Fruit fly (Drosophila melanogaster): ENCODE results near the gene CG16711.

CG16711 gene

DNA sequence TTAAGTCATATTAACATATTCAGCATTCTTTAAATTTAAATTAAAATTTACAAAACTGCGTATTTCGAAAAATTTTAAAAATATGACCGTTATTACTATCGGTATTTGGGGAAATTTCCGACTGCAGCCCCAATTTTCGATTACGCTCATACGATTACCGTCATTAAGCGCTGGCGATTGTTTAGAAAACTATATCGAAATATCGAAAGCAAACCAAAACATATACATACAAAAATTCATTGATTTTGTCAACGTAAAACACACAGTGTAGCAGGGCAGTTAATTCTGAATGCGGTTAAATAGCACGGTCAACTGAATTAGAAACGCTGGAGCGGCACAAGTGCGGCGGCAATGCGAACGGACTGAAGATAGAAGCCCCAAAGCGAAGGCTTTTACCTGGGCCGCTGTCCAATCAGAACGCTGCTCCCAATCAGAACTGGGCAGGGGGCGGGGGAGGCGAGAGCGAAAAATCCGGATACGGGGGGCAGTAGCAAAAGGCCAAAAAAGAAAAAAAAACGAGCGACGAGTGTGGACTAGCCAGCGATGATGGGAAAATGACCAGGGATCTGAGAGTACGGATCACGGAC lies at the start of gene CG16711:
TSS of gene CG16711 (plus strand) at position 170 of the 587 bp plus-strand sequence.
- TF ChIP-seq insv (optimal IDR thresholded peaks at IDR 0.05) (no peak), h (optimal IDR thresholded peaks at IDR 0.05) (no peak), ttk (optimal IDR thresholded peaks at IDR 0.05) (no peak), psq (optimal IDR thresholded peaks at IDR 0.05) (no peak)

dm6 chr3L:9671372-9671771 lies 32.8 kb upstream of the CG16711 start:
- no peak for TF ChIP-seq psq (optimal IDR thresholded peaks at IDR 0.05)
- no peak for TF ChIP-seq Sin3A (optimal IDR thresholded peaks at IDR 0.05)
- no peak for TF ChIP-seq h (optimal IDR thresholded peaks at IDR 0.05)
- no peak for TF ChIP-seq ttk (optimal IDR thresholded peaks at IDR 0.05)
- no peak for TF ChIP-seq Myc (optimal IDR thresholded peaks at IDR 0.05)
- no peak for TF ChIP-seq insv (optimal IDR thresholded peaks at IDR 0.05)

- TF ChIP-seq h (optimal IDR thresholded peaks at IDR 0.05) = no peak
- no peak for TF ChIP-seq psq (optimal IDR thresholded peaks at IDR 0.05)
- TF ChIP-seq ttk (optimal IDR thresholded peaks at IDR 0.05) = no peak
- TF ChIP-seq Sin3A (optimal IDR thresholded peaks at IDR 0.05) = no peak
- TF ChIP-seq insv (optimal IDR thresholded peaks at IDR 0.05) = no peak
- TF ChIP-seq Myc (optimal IDR thresholded peaks at IDR 0.05) = no peak
Measured at dm6 chr3L:9674300-9674699, 29.8 kb upstream of the CG16711 start.

- TF ChIP-seq ttk (optimal IDR thresholded peaks at IDR 0.05) = no peak
- TF ChIP-seq h (optimal IDR thresholded peaks at IDR 0.05) = no peak
- TF ChIP-seq insv (optimal IDR thresholded peaks at IDR 0.05) = no peak
Measured at dm6 chr3L:9675528-9675963, 28.6 kb upstream of the CG16711 start.

DNA sequence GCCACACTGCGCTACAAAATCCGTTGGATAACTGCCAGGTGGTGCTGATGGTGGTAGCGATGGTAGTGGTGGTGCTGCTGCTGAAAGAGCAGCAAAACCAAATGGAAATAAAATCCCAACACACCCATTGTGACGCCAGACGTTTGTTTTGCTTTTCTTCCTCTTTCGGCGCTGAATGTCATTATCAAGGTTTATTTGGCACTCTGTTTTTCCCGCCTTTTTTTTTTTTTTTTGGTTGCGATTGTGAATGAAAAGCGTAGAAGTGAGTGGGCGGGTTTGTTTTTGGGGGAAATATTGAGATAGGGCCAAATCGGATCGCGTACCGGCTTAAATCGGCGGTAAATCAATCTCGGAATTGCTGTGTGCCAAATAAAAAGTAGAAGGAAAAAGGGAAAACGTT lies 26.9 kb upstream of the CG16711 start:
- TF ChIP-seq psq (optimal IDR thresholded peaks at IDR 0.05) (no peak), insv (optimal IDR thresholded peaks at IDR 0.05) (no peak), h (optimal IDR thresholded peaks at IDR 0.05) (no peak), ttk (optimal IDR thresholded peaks at IDR 0.05) (no peak), Sin3A (optimal IDR thresholded peaks at IDR 0.05) (no peak), Myc (optimal IDR thresholded peaks at IDR 0.05) (no peak)

- TF ChIP-seq insv (optimal IDR thresholded peaks at IDR 0.05) = no peak
- no peak for TF ChIP-seq ttk (optimal IDR thresholded peaks at IDR 0.05)
- TF ChIP-seq Myc (optimal IDR thresholded peaks at IDR 0.05) = no peak
Measured at dm6 chr3L:9678007-9678497, 26.1 kb upstream of the CG16711 start.

- no peak for TF ChIP-seq ttk (optimal IDR thresholded peaks at IDR 0.05)
- no peak for TF ChIP-seq h (optimal IDR thresholded peaks at IDR 0.05)
- TF ChIP-seq Sin3A (optimal IDR thresholded peaks at IDR 0.05) = no peak
Measured at dm6 chr3L:9678994-9679393, 25.1 kb upstream of the CG16711 start, which contains the start of the genes fry and CG16717. TSS of gene fry (minus strand) at chr3L:9679103. TSS of gene CG16717 (plus strand) at chr3L:9679201.

DNA sequence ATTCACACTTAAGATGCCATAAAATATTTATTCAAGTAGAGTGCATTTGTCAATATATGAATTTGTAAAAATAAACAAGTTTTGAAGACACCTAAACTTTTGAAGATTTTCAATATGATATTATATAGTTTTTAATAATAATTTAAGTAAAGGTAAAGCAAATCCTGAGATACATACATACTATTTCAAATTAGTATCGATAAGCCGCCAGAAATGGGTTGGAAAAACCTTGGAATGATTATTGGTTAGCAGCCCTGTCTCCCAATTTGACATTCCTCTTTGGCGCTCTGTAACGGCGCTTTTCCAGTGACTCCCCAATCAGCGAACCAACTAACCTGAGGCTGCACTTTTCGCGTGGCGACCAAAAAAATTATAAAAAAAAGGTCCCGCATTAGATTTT lies 23.2 kb upstream of the CG16711 start, which contains the start of gene alphaTub67C:
TSS of gene alphaTub67C (plus strand) at position 301 of the 400 bp plus-strand sequence.
- TF ChIP-seq h (optimal IDR thresholded peaks at IDR 0.05) = no peak

DNA sequence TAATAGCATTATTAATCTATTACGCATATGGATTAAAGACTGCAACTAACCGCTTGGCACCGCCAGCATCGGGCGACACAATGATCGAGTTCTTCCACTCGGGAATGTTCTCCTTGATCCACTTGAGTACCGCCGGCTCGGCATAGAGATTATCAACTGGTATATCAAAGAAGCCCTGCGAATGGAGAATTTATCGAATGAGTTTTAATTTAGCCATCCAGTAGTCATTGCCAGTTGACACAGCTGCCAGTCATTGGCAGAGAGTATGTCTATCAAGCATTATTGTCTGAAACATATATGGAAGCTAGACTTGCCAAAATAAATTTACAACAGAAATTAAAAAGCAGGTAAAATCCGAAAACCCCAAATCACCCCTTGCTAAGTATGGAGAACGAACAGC lies 19.3 kb upstream of the CG16711 start, which contains the start of gene CG16719:
TSS of gene CG16719 (plus strand) at position 301 of the 400 bp plus-strand sequence.
- TF ChIP-seq Myc (optimal IDR thresholded peaks at IDR 0.05) (no peak), h (optimal IDR thresholded peaks at IDR 0.05) (no peak), psq (optimal IDR thresholded peaks at IDR 0.05) (no peak), Sin3A (optimal IDR thresholded peaks at IDR 0.05) (no peak), ttk (optimal IDR thresholded peaks at IDR 0.05) (no peak), insv (optimal IDR thresholded peaks at IDR 0.05) (no peak)

DNA sequence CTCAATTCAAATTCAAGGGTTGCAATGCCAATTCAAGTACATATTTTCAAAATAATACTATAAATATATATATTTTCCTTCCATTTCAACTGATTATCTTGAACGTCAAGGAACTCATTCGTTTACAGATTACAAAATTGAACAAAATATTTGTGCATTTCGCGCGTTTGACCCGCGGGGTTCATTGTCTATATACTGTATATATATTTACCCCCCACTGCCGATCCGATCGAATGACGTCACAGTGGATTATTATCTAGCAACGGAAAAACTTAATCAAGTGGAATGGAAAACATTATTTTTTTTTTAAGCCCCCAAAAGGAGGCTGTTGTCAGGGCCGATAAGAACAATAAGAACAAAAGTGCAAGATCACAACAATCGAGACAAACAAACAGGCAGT lies 16.6 kb upstream of the CG16711 start:
- TF ChIP-seq h (optimal IDR thresholded peaks at IDR 0.05) (no peak), Sin3A (optimal IDR thresholded peaks at IDR 0.05) (no peak), insv (optimal IDR thresholded peaks at IDR 0.05) (no peak), ttk (optimal IDR thresholded peaks at IDR 0.05) (no peak), Myc (optimal IDR thresholded peaks at IDR 0.05) (no peak), psq (optimal IDR thresholded peaks at IDR 0.05) (no peak)

- no peak for TF ChIP-seq psq (optimal IDR thresholded peaks at IDR 0.05)
- TF ChIP-seq insv (optimal IDR thresholded peaks at IDR 0.05) = no peak
- TF ChIP-seq Myc (optimal IDR thresholded peaks at IDR 0.05) = no peak
Measured at dm6 chr3L:9688674-9689073, 15.5 kb upstream of the CG16711 start.

DNA sequence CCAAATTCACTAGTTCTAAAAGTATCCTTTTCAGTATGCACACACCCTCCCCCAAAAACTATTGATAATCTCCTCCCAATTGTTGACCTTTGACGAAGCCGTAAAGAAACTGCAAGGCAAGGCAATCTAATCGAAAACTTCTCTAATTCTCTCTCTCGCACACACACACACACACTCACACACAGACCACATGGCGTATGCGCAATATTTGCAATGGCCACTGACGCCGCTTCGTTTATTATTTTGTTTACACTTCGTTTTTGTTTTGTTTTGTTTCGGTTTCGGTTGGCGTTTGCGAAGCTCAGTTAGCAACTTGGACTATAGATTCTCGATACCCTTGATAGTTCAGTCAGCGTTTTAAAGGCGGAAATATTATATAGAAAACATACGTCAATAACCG lies 14.3 kb upstream of the CG16711 start:
- TF ChIP-seq Sin3A (optimal IDR thresholded peaks at IDR 0.05) = no peak
- no peak for TF ChIP-seq ttk (optimal IDR thresholded peaks at IDR 0.05)
- TF ChIP-seq h (optimal IDR thresholded peaks at IDR 0.05) = no peak
- no peak for TF ChIP-seq insv (optimal IDR thresholded peaks at IDR 0.05)
- no peak for TF ChIP-seq Myc (optimal IDR thresholded peaks at IDR 0.05)
- TF ChIP-seq psq (optimal IDR thresholded peaks at IDR 0.05) = no peak

dm6 chr3L:9690798-9691475 lies 13.2 kb upstream of the CG16711 start:
- TF ChIP-seq ttk (optimal IDR thresholded peaks at IDR 0.05) (no peak), psq (optimal IDR thresholded peaks at IDR 0.05) (no peak), Sin3A (optimal IDR thresholded peaks at IDR 0.05) (no peak), Myc (optimal IDR thresholded peaks at IDR 0.05) (no peak), insv (optimal IDR thresholded peaks at IDR 0.05) (no peak), h (optimal IDR thresholded peaks at IDR 0.05) (no peak)
